Fruit fly (Drosophila melanogaster) whole organism, embryonic: ENCODE results near the gene Inx3.
A peak's percentile ranks its signal among the peaks of the same experiment; 100 is the strongest.

Source experiments
- Atf6 ChIP-seq: fragments of 200-800 bp; sonication (Bioruptor generic); IDR thresholded peaks from 2 replicates; pipeline ENCODE4 v1.3.6; 2022; ENCODE audit warnings: missing biosample characterization, missing genetic modification characterization
- Blimp-1 ChIP-seq: fragments of 200-800 bp; sonication (Bioruptor generic); optimal IDR thresholded peaks from 3 replicates; lab custom pipeline; 2018; ENCODE audit warnings: missing biosample characterization, missing genetic modification characterization, mild to moderate bottlenecking, moderate library complexity, missing genetic modification reagents
- CG32767 ChIP-seq: fragments of 200-800 bp; sonication (Bioruptor generic); IDR thresholded peaks from 2 replicates; pipeline ENCODE4 v1.3.6; 2022; ENCODE audit warnings: missing biosample characterization, missing genetic modification characterization
- CG4328 ChIP-seq: fragments of 200-800 bp; sonication (Bioruptor generic); optimal IDR thresholded peaks from 3 replicates; lab custom pipeline; 2017; ENCODE audit warnings: missing biosample characterization, missing genetic modification reagents, missing genetic modification characterization
- CG7928 ChIP-seq: fragments of 200-800 bp; sonication (Bioruptor generic); optimal IDR thresholded peaks from 2 replicates; lab custom pipeline; 2017; ENCODE audit warnings: missing biosample characterization, mild to moderate bottlenecking, missing genetic modification characterization
- Med ChIP-seq: fragments of 200-800 bp; sonication (Bioruptor generic); peaks from one replicate; lab custom pipeline; 2016; ENCODE audit warnings: missing biosample characterization, missing genetic modification characterization, mild to moderate bottlenecking, inconsistent platforms, moderate library complexity
- Sin3A ChIP-seq: fragments of >200 bp; optimal IDR thresholded peaks from 2 replicates; lab custom pipeline; 2018
- Stat92E ChIP-seq, 3 experiments: fragments of >200 bp in 2 of 3; fragments of 200-800 bp in 1 of 3; sonication (Bioruptor generic) in 1 of 3; optimal IDR thresholded peaks; 2 replicates each; lab custom pipeline; 2017 to 2019; ENCODE audit warnings: missing biosample characterization in 3 of 3, missing genetic modification characterization in 3 of 3, mild to moderate bottlenecking in 1 of 3, moderate library complexity in 1 of 3
- fru ChIP-seq: fragments of >200 bp; optimal IDR thresholded peaks from 2 replicates; lab custom pipeline; 2017
- lov ChIP-seq, 2 experiments: fragments of 200-800 bp in 1 of 2; fragments of >200 bp in 1 of 2; sonication (Bioruptor generic) in 1 of 2; IDR thresholded peaks in 1 of 2; optimal IDR thresholded peaks in 1 of 2; 2 replicates in 1 of 2; 3 replicates in 1 of 2; pipeline versions ENCODE4 v1.3.6 to Lab custom; 2017 to 2022; ENCODE audit warnings: missing biosample characterization in 1 of 2, missing genetic modification characterization in 1 of 2

- TF ChIP-seq Sin3A (lab: Kevin White, UChicago) (no peak), lov (optimal IDR thresholded peaks at IDR 0.05; lab: Kevin White, UChicago) (no peak), lov (GFP tag; IDR thresholded peaks at IDR 0.05; lab: Robert Waterston, UW) (no peak), CG4328 (GFP tag; lab: Kevin White, UChicago) (no peak), CG32767 (GFP tag; lab: Robert Waterston, UW) (no peak), Stat92E (GFP tag; optimal IDR thresholded peaks at IDR 0.05; lab: Kevin White, UChicago) (peak in 1 of 3 experiments; percentile 23), Blimp-1 (GFP tag; lab: Kevin White, UChicago) (no peak), Atf6 (GFP tag; lab: Robert Waterston, UW) (no peak), fru (no peak), Med (GFP tag; lab: Kevin White, UChicago) (peak; percentile 82), CG7928 (GFP tag; lab: Kevin White, UChicago) (no peak)
Observed at dm6 chr3R:28859058-28859526, at the start of gene Inx3.
